Fruit fly (Drosophila melanogaster): ENCODE measurements around the gene CG14411.

The CG14411 gene

DNA sequence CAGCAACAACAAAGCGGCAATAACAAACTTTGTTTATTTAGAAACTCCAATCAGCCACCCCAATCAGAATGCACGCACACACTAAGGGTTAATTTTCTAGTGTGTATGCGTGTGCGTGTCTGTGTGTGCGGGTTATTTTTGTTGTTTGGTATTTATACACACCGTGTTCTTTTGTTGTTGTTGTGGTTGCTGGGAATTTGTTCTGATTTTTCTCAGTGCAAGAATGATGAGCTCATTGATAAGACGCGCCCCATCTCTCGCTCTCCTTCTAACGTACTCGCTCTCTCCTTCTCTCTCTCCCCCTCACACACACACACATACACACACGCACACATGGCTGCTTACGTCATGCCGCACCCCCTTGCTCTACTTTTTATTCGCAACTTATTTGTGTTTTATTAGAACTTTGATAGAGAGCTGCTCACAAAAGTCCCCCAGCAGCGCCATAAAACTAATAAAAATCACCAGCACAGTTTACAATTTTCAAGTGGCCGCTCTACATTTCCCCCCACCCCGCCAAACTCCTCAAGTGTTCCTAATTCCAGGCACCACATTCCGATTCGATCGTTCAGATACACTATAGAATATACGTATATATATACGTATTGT lies 7.4 kb downstream of the CG14411 start (continued):
- peak; percentile 27; the same call in 1 of the 2 replicates for TF ChIP-seq CG6689 (GFP tag; IDR thresholded peaks at IDR 0.05)
- no peak for TF ChIP-seq slp2 (GFP tag; optimal IDR thresholded peaks at IDR 0.05)
- peak; percentile 84 for TF ChIP-seq Rfx (GFP tag; IDR thresholded peaks at IDR 0.05)
- peak; percentile 47; the same call in 1 of the 2 replicates for TF ChIP-seq CG14014 (GFP tag; IDR thresholded peaks at IDR 0.05)
- TF ChIP-seq sob (GFP tag; IDR thresholded peaks at IDR 0.05): peak; percentile 77
- TF ChIP-seq CG11723 (GFP tag; optimal IDR thresholded peaks at IDR 0.05): no peak
- TF ChIP-seq nerfin-1 (tag; optimal IDR thresholded peaks at IDR 0.05): peak; percentile 26
- 0 out of 2 replicates have a peak, but pooled peaks have one; percentile 10 for TF ChIP-seq CG9215 (GFP tag; IDR thresholded peaks at IDR 0.05)
- peak; percentile 24 for TF ChIP-seq ems (GFP tag; optimal IDR thresholded peaks at IDR 0.05)
- TF ChIP-seq tap (tag; optimal IDR thresholded peaks at IDR 0.05): no peak
- TF ChIP-seq CG17385 (GFP tag; optimal IDR thresholded peaks at IDR 0.05): peak; percentile 42
- TF ChIP-seq CG11560 (tag; IDR thresholded peaks at IDR 0.05): no peak
- no peak for TF ChIP-seq CTCF (GFP tag; optimal IDR thresholded peaks at IDR 0.05)
- 0 out of 2 replicates have a peak, but pooled peaks have one; percentile 40 for TF ChIP-seq Oaz (GFP tag; IDR thresholded peaks at IDR 0.05)
- no peak for TF ChIP-seq Lpt (GFP tag; optimal IDR thresholded peaks at IDR 0.05)
- peak; percentile 59 for TF ChIP-seq lilli (GFP tag; optimal IDR thresholded peaks at IDR 0.05)
- peak; percentile 7 for TF ChIP-seq CG6813 (GFP tag; optimal IDR thresholded peaks at IDR 0.05)
- no peak for TF ChIP-seq CG15073 (GFP tag; optimal IDR thresholded peaks at IDR 0.05)
- TF ChIP-seq cad (GFP tag; optimal IDR thresholded peaks at IDR 0.05): no peak
- 0 out of 2 replicates have a peak, but pooled peaks have one; percentile 26 for TF ChIP-seq toy (GFP tag; IDR thresholded peaks at IDR 0.05)
- TF ChIP-seq kay (GFP tag; optimal IDR thresholded peaks at IDR 0.05): no peak
- peak; percentile 80 for TF ChIP-seq vvl (GFP tag; IDR thresholded peaks at IDR 0.05)
- no peak for TF ChIP-seq CG11696 (GFP tag; IDR thresholded peaks at IDR 0.05)
- TF ChIP-seq CG34376 (GFP tag; optimal IDR thresholded peaks at IDR 0.05): peak; percentile 61
- TF ChIP-seq Mes4 (GFP tag; optimal IDR thresholded peaks at IDR 0.05): no peak
- TF ChIP-seq z (GFP tag; IDR thresholded peaks at IDR 0.05): no peak
- peak; percentile 6 for TF ChIP-seq pzg (GFP tag; optimal IDR thresholded peaks at IDR 0.05)
- TF ChIP-seq Spps (tag; optimal IDR thresholded peaks at IDR 0.05): no peak
- no peak for TF ChIP-seq gsb-n (tag; optimal IDR thresholded peaks at IDR 0.05)
- TF ChIP-seq pan (optimal IDR thresholded peaks at IDR 0.05): no peak
- TF ChIP-seq pan (GFP tag; optimal IDR thresholded peaks at IDR 0.05 in 1 of 2, IDR thresholded peaks at IDR 0.05 in 1 of 2): peak in 1 of 2 experiments; percentile 68
- peak; percentile 39; the same call in 1 of the 2 replicates for TF ChIP-seq Xrp1 (GFP tag; IDR thresholded peaks at IDR 0.05)
- no peak for TF ChIP-seq Doc2 (GFP tag; IDR thresholded peaks at IDR 0.05)
- no peak for TF ChIP-seq Six4 (GFP tag; optimal IDR thresholded peaks at IDR 0.05)
- TF ChIP-seq CG12659 (GFP tag; optimal IDR thresholded peaks at IDR 0.05): peak; percentile 2
- TF ChIP-seq ase (GFP tag; IDR thresholded peaks at IDR 0.05): peak; percentile 15; the same call in 1 of the 3 replicates
- TF ChIP-seq CG9817 (tag; optimal IDR thresholded peaks at IDR 0.05): peak; percentile 32
- no peak for TF ChIP-seq B-H1 (GFP tag; IDR thresholded peaks at IDR 0.05)
- TF ChIP-seq sd (tag; optimal IDR thresholded peaks at IDR 0.05): peak; percentile 88
- TF ChIP-seq CG13287 (GFP tag; IDR thresholded peaks at IDR 0.05; ENCODE audit: partially characterized antibody): no peak
- TF ChIP-seq Ets65A (GFP tag): peak; percentile 76
- TF ChIP-seq caup (GFP tag; optimal IDR thresholded peaks at IDR 0.05; ENCODE audit: severe bottlenecking): peak; percentile 44
- no peak for TF ChIP-seq corto (GFP tag; optimal IDR thresholded peaks at IDR 0.05)
- peak; percentile 3 for TF ChIP-seq CG4617 (GFP tag; optimal IDR thresholded peaks at IDR 0.05; ENCODE audit: borderline replicate concordance)
- TF ChIP-seq CG4730 (GFP tag; IDR thresholded peaks at IDR 0.05): peak; percentile 12; the same call in 1 of the 2 replicates
- TF ChIP-seq nom (GFP tag; optimal IDR thresholded peaks at IDR 0.05): no peak
- TF ChIP-seq maf-S (GFP tag; optimal IDR thresholded peaks at IDR 0.05): peak; percentile 30
- no peak for TF ChIP-seq ewg (GFP tag; optimal IDR thresholded peaks at IDR 0.05)
- TF ChIP-seq CG31365 (tag; optimal IDR thresholded peaks at IDR 0.05): peak; percentile 40
- peak; percentile 29 for TF ChIP-seq CG12744 (GFP tag; optimal IDR thresholded peaks at IDR 0.05)
- peak; percentile 4 for TF ChIP-seq pb (GFP tag; optimal IDR thresholded peaks at IDR 0.05)
